Worm (Caenorhabditis elegans) whole organism, young adult: Measurements from ENCODE around the gene dhhc-8.

Experiments
- B0261.1 ChIP-seq: sonication (generic microtip); optimal IDR thresholded peaks from 2 replicates; lab custom pipeline; 2016; ENCODE audit warnings: mild to moderate bottlenecking, missing genetic modification characterization, moderate library complexity, missing compliant biosample characterization
- C06A6.2 ChIP-seq: fragments of 200-800 bp; sonication (Bioruptor generic); conservative IDR thresholded peaks from 2 replicates; pipeline ENCODE4 v1.3.6; 2022; ENCODE audit warnings: missing genetic modification characterization, missing compliant biosample characterization
- F10E7.11 ChIP-seq: sonication (generic microtip); optimal IDR thresholded peaks from 2 replicates; lab custom pipeline; 2017; ENCODE audit warnings: mild to moderate bottlenecking, missing genetic modification characterization, moderate library complexity, missing compliant biosample characterization
- F23B12.7 ChIP-seq: sonication (generic microtip); optimal IDR thresholded peaks from 2 replicates; lab custom pipeline; 2017; ENCODE audit warnings: missing genetic modification characterization, mild to moderate bottlenecking, missing compliant biosample characterization, antibody characterized with exemption, moderate library complexity; ENCODE audit not compliant: insufficient read depth
- F49E8.2 ChIP-seq: sonication (generic microtip); optimal IDR thresholded peaks from 3 replicates; lab custom pipeline; 2017; ENCODE audit warnings: missing genetic modification characterization, mild to moderate bottlenecking, missing compliant biosample characterization, antibody characterized with exemption, moderate library complexity; ENCODE audit not compliant: insufficient read depth
- F57A8.1 ChIP-seq: fragments of 200-800 bp; sonication (Bioruptor generic); optimal IDR thresholded peaks from 2 replicates; lab custom pipeline; 2018; ENCODE audit warnings: mild to moderate bottlenecking, missing genetic modification characterization, moderate library complexity, missing compliant biosample characterization
- akir-1 ChIP-seq: fragments of 200-800 bp; sonication (Bioruptor generic); optimal IDR thresholded peaks from 2 replicates; lab custom pipeline; 2018; ENCODE audit warnings: mild to moderate bottlenecking, missing genetic modification characterization, moderate library complexity, missing compliant biosample characterization
- atf-7 ChIP-seq: sonication (generic microtip); optimal IDR thresholded peaks from 2 replicates; lab custom pipeline; 2017; ENCODE audit warnings: mild to moderate bottlenecking, missing genetic modification characterization, missing compliant biosample characterization
- athp-1 ChIP-seq: sonication (generic microtip); optimal IDR thresholded peaks from 2 replicates; lab custom pipeline; 2017; ENCODE audit warnings: mild to moderate bottlenecking, missing genetic modification characterization, missing compliant biosample characterization
- bed-2 ChIP-seq: fragments of 200-800 bp; sonication (Bioruptor generic); IDR thresholded peaks from 2 replicates; pipeline ENCODE4 v1.3.6; 2022; ENCODE audit warnings: missing genetic modification reagents, missing genetic modification characterization, missing compliant biosample characterization
- ccch-3 ChIP-seq: fragments of 200-800 bp; sonication (Bioruptor generic); optimal IDR thresholded peaks from 2 replicates; lab custom pipeline; 2018; ENCODE audit warnings: mild to moderate bottlenecking, missing genetic modification characterization, missing compliant biosample characterization
- cebp-1 ChIP-seq, 2 experiments: fragments of 200-800 bp in 1 of 2; sonication (Bioruptor generic) in 1 of 2; sonication (generic microtip) in 1 of 2; IDR thresholded peaks in 1 of 2; optimal IDR thresholded peaks in 1 of 2; 2 replicates each; pipeline versions ENCODE4 v1.3.6 to Lab custom; 2017 to 2022; ENCODE audit warnings: missing compliant biosample characterization in 2 of 2, missing genetic modification characterization in 2 of 2, mild to moderate bottlenecking in 1 of 2, missing genetic modification reagents in 1 of 2, moderate library complexity in 1 of 2
- ceh-91 ChIP-seq: fragments of 200-800 bp; sonication (Bioruptor generic); IDR thresholded peaks from 2 replicates; pipeline ENCODE4 v1.3.6; 2022; ENCODE audit warnings: missing genetic modification reagents, missing genetic modification characterization, missing compliant biosample characterization
- egl-44 ChIP-seq: fragments of 200-800 bp; sonication (Bioruptor generic); IDR thresholded peaks from 2 replicates; pipeline ENCODE4 v1.3.6; 2022; ENCODE audit warnings: missing genetic modification reagents, missing genetic modification characterization, missing compliant biosample characterization
- egrh-3 ChIP-seq: fragments of 200-800 bp; sonication (Bioruptor generic); IDR thresholded peaks from 2 replicates; pipeline ENCODE4 v1.3.6; 2022; ENCODE audit warnings: missing genetic modification reagents, missing genetic modification characterization, missing compliant biosample characterization
- ekl-4 ChIP-seq: fragments of 200-800 bp; sonication (Bioruptor generic); IDR thresholded peaks from 2 replicates; pipeline ENCODE4 v1.3.6; 2022; ENCODE audit warnings: missing genetic modification reagents, missing genetic modification characterization, missing compliant biosample characterization
- hrde-1 ChIP-seq: sonication (generic microtip); optimal IDR thresholded peaks from 2 replicates; lab custom pipeline; 2016; ENCODE audit warnings: missing genetic modification characterization, mild to moderate bottlenecking, missing compliant biosample characterization, moderate library complexity, missing genotype, missing genetic modification reagents, borderline replicate concordance
- hsf-1 ChIP-seq: fragments of 200-800 bp; sonication (Bioruptor generic); IDR thresholded peaks from 2 replicates; pipeline ENCODE4 v1.3.6; 2022; ENCODE audit warnings: missing genetic modification reagents, missing genetic modification characterization, missing compliant biosample characterization
- let-607 ChIP-seq, 2 experiments: fragments of 200-800 bp in 1 of 2; sonication (Bioruptor generic) in 1 of 2; sonication (generic microtip) in 1 of 2; optimal IDR thresholded peaks; 2 replicates each; lab custom pipeline; 2016 to 2018; ENCODE audit warnings: mild to moderate bottlenecking in 2 of 2, missing compliant biosample characterization in 2 of 2, missing genetic modification characterization in 2 of 2, moderate library complexity in 2 of 2, missing genotype in 1 of 2
- lin-26 ChIP-seq: fragments of 200-800 bp; sonication (Bioruptor generic); IDR thresholded peaks from 2 replicates; pipeline ENCODE4 v1.3.6; 2022; ENCODE audit warnings: missing genetic modification reagents, missing genetic modification characterization, missing compliant biosample characterization
- lir-1 ChIP-seq: fragments of 200-800 bp; sonication (Bioruptor generic); conservative IDR thresholded peaks from 2 replicates; pipeline ENCODE4 v1.3.6; 2022; ENCODE audit warnings: missing genetic modification reagents, missing genetic modification characterization, missing compliant biosample characterization
- lsl-1 ChIP-seq: fragments of 200-800 bp; sonication (Bioruptor generic); optimal IDR thresholded peaks from 2 replicates; lab custom pipeline; 2018; ENCODE audit warnings: mild to moderate bottlenecking, missing genetic modification characterization, moderate library complexity, missing compliant biosample characterization
- lsy-27 ChIP-seq: sonication (generic microtip); optimal IDR thresholded peaks from 2 replicates; lab custom pipeline; 2017; ENCODE audit warnings: missing genetic modification characterization, mild to moderate bottlenecking, missing compliant biosample characterization, antibody characterized with exemption, missing genotype, borderline replicate concordance; ENCODE audit not compliant: insufficient read depth
- madf-3 ChIP-seq: fragments of 200-800 bp; sonication (Bioruptor generic); IDR thresholded peaks from 2 replicates; pipeline ENCODE4 v1.3.6; 2022; ENCODE audit warnings: missing genetic modification reagents, missing genetic modification characterization, missing compliant biosample characterization
- madf-8 ChIP-seq: fragments of 200-800 bp; sonication (Bioruptor generic); conservative IDR thresholded peaks from 2 replicates; pipeline ENCODE4 v1.3.6; 2022; ENCODE audit warnings: missing genetic modification reagents, missing genetic modification characterization, missing compliant biosample characterization
- mxl-1 ChIP-seq: sonication (generic microtip); optimal IDR thresholded peaks from 2 replicates; lab custom pipeline; 2016; ENCODE audit warnings: missing genetic modification characterization, missing compliant biosample characterization
- nfya-2 ChIP-seq: fragments of 200-800 bp; sonication (Bioruptor generic); IDR thresholded peaks from 2 replicates; pipeline ENCODE4 v1.3.6; 2022; ENCODE audit warnings: missing genetic modification reagents, missing genetic modification characterization, missing compliant biosample characterization
- nhr-27 ChIP-seq: fragments of 200-800 bp; sonication (Bioruptor generic); optimal IDR thresholded peaks from 2 replicates; lab custom pipeline; 2018; ENCODE audit warnings: mild to moderate bottlenecking, missing genetic modification characterization, moderate library complexity, missing compliant biosample characterization
- zfh-2 ChIP-seq: fragments of 200-800 bp; sonication (Bioruptor generic); conservative IDR thresholded peaks from 2 replicates; pipeline ENCODE4 v1.3.6; 2022; ENCODE audit warnings: missing genetic modification reagents, missing genetic modification characterization, missing compliant biosample characterization
- ztf-22 ChIP-seq: fragments of 200-800 bp; sonication (Bioruptor generic); optimal IDR thresholded peaks from 2 replicates; lab custom pipeline; 2018; ENCODE audit warnings: mild to moderate bottlenecking, missing genetic modification characterization, moderate library complexity, missing compliant biosample characterization
- ztf-26 ChIP-seq: sonication (generic microtip); optimal IDR thresholded peaks from 2 replicates; lab custom pipeline; 2017; ENCODE audit warnings: missing genetic modification characterization, missing compliant biosample characterization

Gene dhhc-8

DNA sequence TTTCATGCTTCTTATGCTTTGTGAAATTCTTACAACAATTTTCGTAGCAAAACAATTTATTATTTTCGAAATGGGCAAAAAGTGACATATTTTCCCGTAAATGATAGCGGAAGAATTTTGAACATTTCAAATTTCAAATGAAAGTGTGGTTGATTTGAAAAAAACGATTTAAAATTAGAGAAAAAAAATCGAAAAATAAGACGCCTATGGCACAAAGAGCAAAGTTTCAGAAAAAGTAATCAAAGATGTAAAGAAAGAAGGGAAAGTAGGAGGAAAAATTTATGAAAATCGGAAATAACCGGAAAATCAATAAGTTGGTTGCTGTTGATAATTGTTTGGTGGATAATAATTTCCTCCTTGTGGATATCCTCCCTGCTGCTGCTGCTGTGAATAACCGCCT lies 20.0 kb upstream of the dhhc-8 start:
- TF ChIP-seq zfh-2 (GFP tag; lab: Robert Waterston, UW) (no peak), nhr-27 (tag; lab: Kevin White, UChicago) (no peak), ztf-22 (GFP tag; lab: Kevin White, UChicago) (no peak), lsl-1 (no peak), madf-3 (GFP tag; lab: Robert Waterston, UW) (no peak), ccch-3 (GFP tag; lab: Kevin White, UChicago) (no peak), atf-7 (tag; lab: Kevin White, UChicago) (no peak), ekl-4 (no peak), F10E7.11 (tag; lab: Kevin White, UChicago) (no peak), bed-2 (GFP tag; lab: Robert Waterston, UW) (no peak), nfya-2 (no peak), ztf-26 (no peak)

ce11 chrIII:13091072-13091538 lies 16.3 kb upstream of the dhhc-8 start, which contains the start of gene Y39E4B.13:
Y39E4B.13 (plus strand) TSS chrIII:13091122.
- TF ChIP-seq lsy-27 (tag; lab: Kevin White, UChicago) (no peak), akir-1 (GFP tag; lab: Kevin White, UChicago) (no peak), ceh-91 (GFP tag; lab: Robert Waterston, UW) (no peak), hrde-1 (no peak), egrh-3 (peak; percentile 74; the same call in 1 of the 2 replicates), athp-1 (tag; lab: Kevin White, UChicago) (no peak), lir-1 (GFP tag; lab: Robert Waterston, UW) (no peak), madf-8 (GFP tag; lab: Robert Waterston, UW) (0 out of 2 replicates have a peak, but pooled peaks have one; percentile 11), B0261.1 (tag; lab: Kevin White, UChicago) (no peak)

ce11 chrIII:13092352-13092751 lies 15.1 kb upstream of the dhhc-8 start:
- TF ChIP-seq madf-3 (GFP tag; lab: Robert Waterston, UW) (0 out of 2 replicates have a peak, but pooled peaks have one; percentile 61), F23B12.7 (tag; lab: Kevin White, UChicago) (no peak), zfh-2 (GFP tag; lab: Robert Waterston, UW) (0 out of 2 replicates have a peak, but pooled peaks have one; percentile 43), akir-1 (GFP tag; lab: Kevin White, UChicago) (no peak), egrh-3 (peak; percentile 59; the same call in 1 of the 2 replicates), mxl-1 (tag; lab: Kevin White, UChicago) (no peak), lin-26 (GFP tag; lab: Robert Waterston, UW) (no peak), C06A6.2 (GFP tag; lab: Robert Waterston, UW) (no peak), egl-44 (GFP tag; lab: Robert Waterston, UW) (0 out of 2 replicates have a peak, but pooled peaks have one; percentile 9), hsf-1 (no peak), bed-2 (GFP tag; lab: Robert Waterston, UW) (no peak)

DNA sequence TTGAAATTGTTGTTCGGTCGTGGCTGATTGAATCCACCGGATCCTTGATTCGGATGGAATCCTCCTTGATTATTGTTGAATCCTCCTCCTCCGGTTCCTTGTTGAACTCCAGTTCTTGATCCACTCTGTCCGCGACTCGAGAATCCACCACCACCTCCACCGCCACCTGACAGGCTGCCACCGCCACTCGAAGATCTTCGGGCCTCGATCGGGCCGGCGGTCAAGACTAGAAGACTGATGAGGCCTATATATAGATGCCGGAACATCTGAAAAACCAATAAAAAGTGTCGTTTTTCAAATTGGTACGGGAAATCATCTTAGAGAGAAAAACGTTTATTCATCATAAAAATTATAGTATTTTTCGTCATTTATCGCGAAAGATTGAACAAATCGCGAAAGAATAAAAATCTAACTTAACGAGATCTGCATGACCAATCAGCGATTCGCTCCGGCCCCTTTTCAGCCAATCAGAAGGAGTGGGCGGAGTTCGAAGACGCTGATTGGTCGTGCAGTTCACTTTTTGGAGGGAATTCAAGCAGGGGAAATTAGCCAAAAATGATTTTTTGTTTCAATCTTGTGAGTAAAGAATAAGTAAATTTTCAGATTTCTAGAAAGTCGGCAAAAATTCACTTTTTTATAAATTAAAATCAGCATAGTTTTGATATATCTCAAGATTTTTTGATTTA lies 8.1 kb upstream of the dhhc-8 start, which contains the start of gene pqn-83:
pqn-83 (minus strand) TSS at position 272 of the 686 bp plus-strand sequence.
- TF ChIP-seq zfh-2 (GFP tag; lab: Robert Waterston, UW), result peak; percentile 55; the same call in 1 of the 2 replicates
- 0 out of 2 replicates have a peak, but pooled peaks have one; percentile 40 for TF ChIP-seq lin-26 (GFP tag; lab: Robert Waterston, UW)
- TF ChIP-seq F57A8.1 (GFP tag; lab: Kevin White, UChicago), result no peak

- TF ChIP-seq ceh-91 (GFP tag; lab: Robert Waterston, UW) (no peak), let-607 (tag; optimal IDR thresholded peaks at IDR 0.05; lab: Kevin White, UChicago) (no peak), cebp-1 (GFP tag; IDR thresholded peaks at IDR 0.05; lab: Robert Waterston, UW) (no peak), cebp-1 (tag; optimal IDR thresholded peaks at IDR 0.05; lab: Kevin White, UChicago) (peak; percentile 62), F49E8.2 (tag; lab: Kevin White, UChicago) (no peak)
Observed at ce11 chrIII:13101070-13101469, 6.3 kb upstream of the dhhc-8 start.
